Worm (Caenorhabditis elegans) whole organism, mixed stage, embryonic: ENCODE results near the gene Y71H2AL.2.

Source experiments
- M03D4.4 ChIP-seq: sonication (generic microtip); optimal IDR thresholded peaks from 2 replicates; lab custom pipeline; 2017; ENCODE audit warnings: mild to moderate bottlenecking, missing genetic modification characterization, missing compliant biosample characterization
- ces-1 ChIP-seq: fragments of 150-350 bp; optimal IDR thresholded peaks from 2 replicates; lab custom pipeline; 2014; ENCODE audit warnings: missing biosample characterization, missing genetic modification reagents, missing genetic modification characterization
- cnd-1 ChIP-seq: fragments of 200-800 bp; sonication (Bioruptor generic); optimal IDR thresholded peaks from 2 replicates; lab custom pipeline; 2018; ENCODE audit warnings: mild to moderate bottlenecking, missing genetic modification characterization, missing compliant biosample characterization
- mab-5 ChIP-seq: fragments of 150-350 bp; optimal IDR thresholded peaks from 2 replicates; lab custom pipeline; 2014; ENCODE audit warnings: missing biosample characterization, missing genetic modification characterization
- nhr-237 ChIP-seq: fragments of 150-350 bp; optimal IDR thresholded peaks from 2 replicates; lab custom pipeline; 2014; ENCODE audit warnings: missing biosample characterization, missing genetic modification characterization
- nhr-28 ChIP-seq: fragments of 150-350 bp; optimal IDR thresholded peaks from 2 replicates; lab custom pipeline; 2014; ENCODE audit warnings: missing biosample characterization, missing genetic modification characterization
- nhr-76 ChIP-seq: sonication (generic microtip); optimal IDR thresholded peaks from 2 replicates; lab custom pipeline; 2017; ENCODE audit warnings: missing biosample characterization, missing genetic modification characterization
- pha-4 ChIP-seq: fragments of 150-350 bp; optimal IDR thresholded peaks from 2 replicates; lab custom pipeline; 2018; ENCODE audit warnings: missing biosample characterization, missing genetic modification reagents, missing genetic modification characterization
- unc-39 ChIP-seq: fragments of 150-350 bp; optimal IDR thresholded peaks from 2 replicates; lab custom pipeline; 2014; ENCODE audit warnings: missing biosample characterization, missing genetic modification characterization
- ztf-11 ChIP-seq: fragments of 150-350 bp; optimal IDR thresholded peaks from 2 replicates; lab custom pipeline; 2014; ENCODE audit warnings: missing biosample characterization, missing genetic modification characterization

DNA sequence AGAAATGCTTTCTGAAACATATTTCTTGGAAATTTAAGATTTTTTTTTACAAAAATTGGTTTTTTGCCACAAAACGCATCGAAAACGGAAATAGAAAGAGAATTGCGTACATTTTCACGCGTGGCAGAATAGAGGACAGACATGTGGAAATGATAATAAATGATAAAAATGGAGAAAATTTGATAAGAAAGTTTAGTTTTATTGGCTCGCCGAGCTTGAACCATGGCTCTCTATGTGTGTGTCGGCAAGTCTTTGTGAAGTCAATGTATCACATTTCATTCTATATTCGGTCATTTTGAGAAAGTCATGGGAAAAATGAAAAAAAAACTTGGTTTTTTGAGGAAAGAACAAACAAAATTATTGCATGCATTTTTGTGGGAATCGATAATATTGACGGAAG lies 1.2 kb downstream of the Y71H2AL.2 start:
- TF ChIP-seq cnd-1 (no peak), nhr-237 (tag; lab: Kevin White, UChicago) (no peak), nhr-28 (tag; lab: Kevin White, UChicago) (no peak), mab-5 (tag; lab: Kevin White, UChicago) (no peak), ces-1 (no peak), pha-4 (tag; lab: Kevin White, UChicago) (no peak), M03D4.4 (tag; lab: Kevin White, UChicago) (no peak), nhr-76 (tag; lab: Kevin White, UChicago) (no peak), unc-39 (tag; lab: Kevin White, UChicago) (no peak), ztf-11 (tag; lab: Kevin White, UChicago) (no peak)
